Fruit fly (Drosophila melanogaster) whole organism, pupa: ENCODE results near the gene NimC4.

Source experiments
- CG10348 ChIP-seq: fragments of 200-800 bp; sonication (Bioruptor generic); IDR thresholded peaks from 2 replicates; pipeline ENCODE4 v1.3.6; 2022; ENCODE audit warnings: missing biosample characterization, missing genetic modification characterization
- CG12605 ChIP-seq: fragments of 200-800 bp; sonication (Bioruptor generic); IDR thresholded peaks from 2 replicates; pipeline ENCODE4 v1.3.6; 2022; ENCODE audit warnings: missing biosample characterization, missing genetic modification characterization
- CG13204 ChIP-seq: fragments of 200-800 bp; sonication (Bioruptor generic); optimal IDR thresholded peaks from 2 replicates; lab custom pipeline; 2018; ENCODE audit warnings: missing biosample characterization, mild to moderate bottlenecking, missing genetic modification characterization, moderate library complexity
- CG14655 ChIP-seq: fragments of 200-800 bp; sonication (Bioruptor generic); optimal IDR thresholded peaks from 3 replicates; lab custom pipeline; 2017; ENCODE audit warnings: mild to moderate bottlenecking, missing biosample characterization, missing genetic modification reagents, missing genetic modification characterization
- CG15710 ChIP-seq: fragments of 200-800 bp; sonication (Bioruptor generic); optimal IDR thresholded peaks from 2 replicates; lab custom pipeline; 2018; ENCODE audit warnings: missing biosample characterization, mild to moderate bottlenecking, missing genetic modification characterization, moderate library complexity
- CG17806 ChIP-seq: fragments of 200-800 bp; sonication (Bioruptor generic); optimal IDR thresholded peaks from 2 replicates; lab custom pipeline; 2018; ENCODE audit warnings: missing biosample characterization, mild to moderate bottlenecking, missing genetic modification characterization, moderate library complexity
- CG32121 ChIP-seq: fragments of 200-800 bp; sonication (Bioruptor generic); IDR thresholded peaks from 2 replicates; pipeline ENCODE4 v1.3.6; 2022; ENCODE audit warnings: missing biosample characterization, missing genetic modification characterization
- CG34367 ChIP-seq: fragments of 200-800 bp; sonication (Bioruptor generic); optimal IDR thresholded peaks from 2 replicates; lab custom pipeline; 2018; ENCODE audit warnings: missing biosample characterization, mild to moderate bottlenecking, missing genetic modification characterization
- CG4496 ChIP-seq: fragments of 200-800 bp; sonication (Bioruptor generic); IDR thresholded peaks from 3 replicates; pipeline ENCODE4 v1.3.6; 2022; ENCODE audit warnings: missing biosample characterization, missing genetic modification characterization
- CG8159 ChIP-seq: fragments of 200-800 bp; sonication (Bioruptor generic); optimal IDR thresholded peaks from 3 replicates; lab custom pipeline; 2018; ENCODE audit warnings: missing biosample characterization, mild to moderate bottlenecking, missing genetic modification characterization, moderate library complexity
- CG8301 ChIP-seq: fragments of 200-800 bp; sonication (Bioruptor generic); optimal IDR thresholded peaks from 2 replicates; lab custom pipeline; 2018; ENCODE audit warnings: missing biosample characterization, mild to moderate bottlenecking, missing genetic modification characterization
- CG9948 ChIP-seq: fragments of 200-800 bp; sonication (Bioruptor generic); optimal IDR thresholded peaks from 2 replicates; lab custom pipeline; 2018; ENCODE audit warnings: missing biosample characterization, mild to moderate bottlenecking, missing genetic modification characterization, moderate library complexity
- D1 ChIP-seq: fragments of 200-800 bp; sonication (Bioruptor generic); optimal IDR thresholded peaks from 2 replicates; lab custom pipeline; 2018; ENCODE audit warnings: missing biosample characterization, mild to moderate bottlenecking, missing genetic modification characterization, moderate library complexity
- EcR ChIP-seq: fragments of 200-800 bp; sonication (Bioruptor generic); optimal IDR thresholded peaks from 3 replicates; lab custom pipeline; 2019; ENCODE audit warnings: missing biosample characterization, missing genetic modification characterization, mild to moderate bottlenecking, moderate library complexity, missing genetic modification reagents
- Ets98B ChIP-seq: fragments of 200-800 bp; sonication (Bioruptor generic); IDR thresholded peaks from 2 replicates; pipeline ENCODE4 v1.3.6; 2022; ENCODE audit warnings: missing biosample characterization, missing genetic modification characterization
- Pif1A ChIP-seq: fragments of 200-800 bp; sonication (Bioruptor generic); optimal IDR thresholded peaks from 3 replicates; lab custom pipeline; 2016; ENCODE audit warnings: missing biosample characterization, missing genetic modification characterization
- Pif1B ChIP-seq: fragments of 200-800 bp; sonication (Bioruptor generic); optimal IDR thresholded peaks from 3 replicates; lab custom pipeline; 2016; ENCODE audit warnings: missing biosample characterization, missing genetic modification characterization
- Snoo ChIP-seq: fragments of 200-800 bp; sonication (Bioruptor generic); optimal IDR thresholded peaks from 3 replicates; lab custom pipeline; 2017; ENCODE audit warnings: missing biosample characterization, mild to moderate bottlenecking, missing genetic modification characterization, inconsistent platforms
- fd96Ca ChIP-seq: fragments of 200-800 bp; sonication (Bioruptor generic); IDR thresholded peaks from 3 replicates; pipeline ENCODE4 v1.3.6; 2022; ENCODE audit warnings: missing biosample characterization, missing genetic modification characterization
- gl ChIP-seq: fragments of 200-800 bp; sonication (Bioruptor generic); optimal IDR thresholded peaks from 2 replicates; lab custom pipeline; 2018; ENCODE audit warnings: missing biosample characterization, mild to moderate bottlenecking, missing genetic modification characterization
- rn ChIP-seq: fragments of 200-800 bp; sonication (Bioruptor generic); IDR thresholded peaks from 2 replicates; pipeline ENCODE4 v1.3.6; 2022; ENCODE audit warnings: missing biosample characterization, missing genetic modification characterization

Gene NimC4

dm6 chr2L:14026778-14027177 lies 20.6 kb upstream of the NimC4 start, which contains the start of gene hll:
TSS of gene hll (plus strand) at chr2L:14027001.
- no peak for TF ChIP-seq CG15710 (tag; lab: Kevin White, UChicago)
- no peak for TF ChIP-seq Ets98B
- no peak for TF ChIP-seq CG9948
- no peak for TF ChIP-seq rn (GFP tag; lab: Robert Waterston, UW)
- no peak for TF ChIP-seq CG17806 (tag; lab: Kevin White, UChicago)
- no peak for TF ChIP-seq gl (tag; lab: Kevin White, UChicago)
- TF ChIP-seq fd96Ca: no peak
- no peak for TF ChIP-seq CG8301
- TF ChIP-seq Pif1B: no peak
- no peak for TF ChIP-seq D1 (tag; lab: Kevin White, UChicago)
- no peak for TF ChIP-seq Pif1A (GFP tag; lab: Kevin White, UChicago)
- TF ChIP-seq, all 21 proteins: peak for 0

DNA sequence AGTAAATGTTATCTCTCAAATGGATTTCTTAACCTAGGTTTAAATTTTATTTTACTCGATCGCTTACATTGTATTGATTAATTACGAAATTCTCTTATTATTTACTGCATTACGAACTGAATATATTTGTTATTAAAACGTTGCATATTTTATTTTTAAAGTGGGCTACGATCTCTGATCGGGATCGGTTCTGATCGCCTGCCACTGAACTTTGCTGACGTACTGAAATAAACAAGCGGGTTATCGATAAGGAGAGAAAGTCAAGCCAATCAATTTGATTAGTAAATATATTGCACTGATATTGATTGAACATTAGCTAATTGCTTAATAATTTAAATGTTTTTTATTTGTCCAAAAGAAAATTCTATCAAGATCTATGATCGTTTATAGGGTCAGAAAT lies 18.1 kb upstream of the NimC4 start:
- TF ChIP-seq CG32121: no peak
- TF ChIP-seq CG10348 (GFP tag; lab: Robert Waterston, UW): no peak
- TF ChIP-seq CG4496 (GFP tag; lab: Robert Waterston, UW): no peak
- no peak for TF ChIP-seq Pif1A (GFP tag; lab: Kevin White, UChicago)
- no peak for TF ChIP-seq CG12605 (GFP tag; lab: Robert Waterston, UW)
- TF ChIP-seq CG9948: no peak
- no peak for TF ChIP-seq Snoo (tag; lab: Kevin White, UChicago)
- TF ChIP-seq rn (GFP tag; lab: Robert Waterston, UW): no peak
- no peak for TF ChIP-seq CG13204 (GFP tag; lab: Kevin White, UChicago)
- no peak for TF ChIP-seq EcR (GFP tag; lab: Kevin White, UChicago)
- no peak for TF ChIP-seq gl (tag; lab: Kevin White, UChicago)
- no peak for TF ChIP-seq CG17806 (tag; lab: Kevin White, UChicago)
- TF ChIP-seq CG14655 (GFP tag; lab: Kevin White, UChicago): no peak
- TF ChIP-seq Ets98B: no peak
- no peak for TF ChIP-seq CG8301
- TF ChIP-seq CG8159: no peak

dm6 chr2L:14031439-14031838 lies 15.9 kb upstream of the NimC4 start, which contains the start of gene CG18095:
TSS of gene CG18095 (minus strand) at chr2L:14031539.
- TF ChIP-seq CG32121 (no peak), D1 (tag; lab: Kevin White, UChicago) (no peak), CG8159 (no peak), rn (GFP tag; lab: Robert Waterston, UW) (no peak), Snoo (tag; lab: Kevin White, UChicago) (no peak), CG13204 (GFP tag; lab: Kevin White, UChicago) (no peak), CG14655 (GFP tag; lab: Kevin White, UChicago) (no peak), CG4496 (GFP tag; lab: Robert Waterston, UW) (no peak), CG9948 (no peak), CG10348 (GFP tag; lab: Robert Waterston, UW) (no peak)

DNA sequence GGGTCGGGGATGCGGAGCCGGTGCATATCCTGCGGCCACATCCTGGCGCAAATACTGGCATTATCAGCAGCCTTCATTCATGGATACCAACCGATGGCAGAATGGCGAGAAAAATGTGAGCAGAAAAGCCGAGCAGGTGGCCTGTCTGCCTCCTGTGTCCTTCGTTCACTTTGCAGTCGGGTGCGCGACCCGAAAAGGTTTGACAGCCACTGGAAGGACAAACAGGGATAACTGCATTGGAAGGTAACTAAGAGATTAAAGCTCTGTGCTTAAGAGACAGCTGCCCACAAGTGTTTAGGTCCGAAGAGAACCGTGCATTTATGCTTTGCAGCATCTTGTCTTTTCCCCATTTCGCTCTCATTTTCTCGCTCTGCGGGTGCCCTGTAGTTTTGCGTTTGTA lies 8.7 kb upstream of the NimC4 start:
- TF ChIP-seq fd96Ca (no peak), D1 (tag; lab: Kevin White, UChicago) (no peak), CG10348 (GFP tag; lab: Robert Waterston, UW) (no peak)

DNA sequence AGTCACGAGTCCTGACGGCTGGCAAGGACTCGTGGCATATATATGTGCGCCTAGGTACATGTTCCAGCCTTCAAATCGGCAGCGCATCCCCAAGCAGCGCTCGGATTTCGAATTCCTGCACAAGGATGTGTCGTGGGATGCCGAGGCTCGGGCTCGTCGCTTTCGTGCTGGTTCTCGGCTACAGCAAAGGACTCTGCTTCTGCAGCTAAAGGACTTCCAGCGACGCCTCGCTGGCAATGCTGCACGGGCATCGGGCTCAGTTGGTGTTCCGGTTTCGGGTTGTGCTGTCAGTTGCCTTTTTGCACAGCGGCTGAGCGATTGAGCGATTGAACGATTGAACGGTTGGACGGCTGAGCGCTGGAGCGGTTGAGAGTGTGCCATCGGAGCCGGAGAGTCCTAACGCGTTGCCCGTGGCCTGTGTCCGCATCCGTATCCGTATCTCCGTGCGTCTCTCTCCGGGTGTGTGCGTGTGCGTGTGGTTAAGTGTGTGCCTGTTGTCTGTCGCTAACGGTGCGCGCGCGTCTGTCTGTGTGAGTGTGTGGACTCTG lies 7.4 kb upstream of the NimC4 start, which contains the start of gene nAChRalpha5:
Gene nAChRalpha5, plus strand, starts transcription at position 235 of the 548 bp plus-strand sequence.
- no peak for TF ChIP-seq CG34367
- no peak for TF ChIP-seq CG10348 (GFP tag; lab: Robert Waterston, UW)
- TF ChIP-seq CG8301: no peak
- TF ChIP-seq Ets98B: no peak
- no peak for TF ChIP-seq Pif1A (GFP tag; lab: Kevin White, UChicago)
- no peak for TF ChIP-seq CG4496 (GFP tag; lab: Robert Waterston, UW)
- no peak for TF ChIP-seq fd96Ca
- no peak for TF ChIP-seq gl (tag; lab: Kevin White, UChicago)
- TF ChIP-seq CG15710 (tag; lab: Kevin White, UChicago): no peak
- no peak for TF ChIP-seq CG13204 (GFP tag; lab: Kevin White, UChicago)
- no peak for TF ChIP-seq CG8159
- TF ChIP-seq CG14655 (GFP tag; lab: Kevin White, UChicago): no peak
- TF ChIP-seq Snoo (tag; lab: Kevin White, UChicago): no peak
- no peak for TF ChIP-seq CG9948
- TF ChIP-seq CG17806 (tag; lab: Kevin White, UChicago): no peak
- TF ChIP-seq EcR (GFP tag; lab: Kevin White, UChicago): no peak
- TF ChIP-seq, all 21 proteins: peak for 0

DNA sequence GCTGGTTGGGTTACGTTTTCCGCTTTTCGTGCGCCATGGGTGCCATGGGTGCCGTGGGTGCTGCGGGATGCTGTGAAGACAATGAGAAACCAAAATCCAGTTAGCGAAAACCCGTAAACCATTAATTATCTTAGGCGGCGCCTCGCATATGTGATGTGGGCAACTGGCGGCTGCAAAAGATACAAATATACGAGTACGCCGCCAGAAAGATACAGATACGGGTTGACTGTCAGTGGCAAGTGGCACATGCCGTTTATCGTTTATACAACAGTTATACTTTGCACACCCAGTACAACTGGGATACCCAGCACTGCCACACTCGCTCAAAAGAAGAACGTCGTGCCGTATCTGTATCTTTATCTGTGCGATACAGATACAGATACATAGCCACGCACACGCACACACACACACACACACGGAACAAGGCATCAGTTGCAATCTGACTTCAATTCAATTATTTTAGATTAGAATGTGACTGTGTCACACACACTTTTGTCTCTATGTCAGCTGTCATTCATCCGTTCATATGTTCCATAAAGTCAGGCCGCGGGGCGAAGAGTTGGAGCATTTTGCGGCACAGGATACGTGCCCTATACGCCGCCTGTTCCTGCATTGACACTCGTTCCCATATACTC lies 1.7 kb upstream of the NimC4 start:
- TF ChIP-seq CG12605 (GFP tag; lab: Robert Waterston, UW): no peak
- no peak for TF ChIP-seq CG4496 (GFP tag; lab: Robert Waterston, UW)
- TF ChIP-seq Snoo (tag; lab: Kevin White, UChicago): no peak
- no peak for TF ChIP-seq Ets98B
- no peak for TF ChIP-seq CG13204 (GFP tag; lab: Kevin White, UChicago)
- TF ChIP-seq CG15710 (tag; lab: Kevin White, UChicago): no peak
- TF ChIP-seq rn (GFP tag; lab: Robert Waterston, UW): no peak
- TF ChIP-seq CG8301: no peak
- TF ChIP-seq CG10348 (GFP tag; lab: Robert Waterston, UW): no peak
- TF ChIP-seq EcR (GFP tag; lab: Kevin White, UChicago): no peak
- TF ChIP-seq CG8159: no peak
- no peak for TF ChIP-seq D1 (tag; lab: Kevin White, UChicago)
- TF ChIP-seq fd96Ca: no peak
- no peak for TF ChIP-seq CG17806 (tag; lab: Kevin White, UChicago)
- TF ChIP-seq CG14655 (GFP tag; lab: Kevin White, UChicago): no peak
